Worm (Caenorhabditis elegans): Measurements from ENCODE around the gene prdx-3.

prdx-3 gene

ce11 chrIII:4381343-4381742 lies 25.9 kb upstream of the prdx-3 start, which contains the start of gene pals-27:
Gene pals-27, plus strand, starts transcription at chrIII:4381643.
- TF ChIP-seq nhr-10 (tag; optimal IDR thresholded peaks at IDR 0.05) (no peak), php-3 (GFP tag; IDR thresholded peaks at IDR 0.05) (no peak), ceh-32 (tag; optimal IDR thresholded peaks at IDR 0.05; ENCODE audit: poor library complexity) (no peak), mes-2 (tag; optimal IDR thresholded peaks at IDR 0.05; ENCODE audit: poor library complexity, severe bottlenecking) (no peak), nhr-28 (tag; optimal IDR thresholded peaks at IDR 0.05) (no peak), lin-38 (GFP tag; IDR thresholded peaks at IDR 0.05) (no peak), ZK546.5 (tag; optimal IDR thresholded peaks at IDR 0.05) (no peak)

DNA sequence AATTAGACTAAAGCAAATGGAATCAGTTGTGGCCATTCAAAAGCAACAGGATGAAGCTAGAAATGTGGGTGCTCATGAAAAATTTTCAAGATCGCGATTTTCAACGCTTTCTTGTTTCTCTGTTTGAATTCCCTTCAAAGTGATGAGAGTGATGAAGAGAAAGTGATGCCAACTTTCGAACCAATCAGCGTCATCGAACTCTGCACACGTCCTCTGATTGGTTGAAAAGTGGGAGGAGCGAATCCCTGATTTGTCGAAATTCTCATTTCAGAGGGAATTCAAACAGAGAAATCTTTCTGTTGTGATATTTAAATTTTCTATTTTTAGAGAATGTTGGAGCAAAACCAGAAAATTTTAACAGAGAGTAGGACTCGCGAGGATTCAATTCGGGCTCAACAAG lies 25.1 kb upstream of the prdx-3 start:
- TF ChIP-seq gei-8 (GFP tag; optimal IDR thresholded peaks at IDR 0.05) = no peak
- TF ChIP-seq aha-1 (tag) = peak; percentile 87
- no peak for TF ChIP-seq nhr-111 (GFP tag; optimal IDR thresholded peaks at IDR 0.05)
- no peak for TF ChIP-seq dmd-9 (GFP tag; IDR thresholded peaks at IDR 0.05)
- TF ChIP-seq tag-97 (GFP tag; IDR thresholded peaks at IDR 0.05) = no peak
- TF ChIP-seq hlh-11 (tag; optimal IDR thresholded peaks at IDR 0.05) = no peak

DNA sequence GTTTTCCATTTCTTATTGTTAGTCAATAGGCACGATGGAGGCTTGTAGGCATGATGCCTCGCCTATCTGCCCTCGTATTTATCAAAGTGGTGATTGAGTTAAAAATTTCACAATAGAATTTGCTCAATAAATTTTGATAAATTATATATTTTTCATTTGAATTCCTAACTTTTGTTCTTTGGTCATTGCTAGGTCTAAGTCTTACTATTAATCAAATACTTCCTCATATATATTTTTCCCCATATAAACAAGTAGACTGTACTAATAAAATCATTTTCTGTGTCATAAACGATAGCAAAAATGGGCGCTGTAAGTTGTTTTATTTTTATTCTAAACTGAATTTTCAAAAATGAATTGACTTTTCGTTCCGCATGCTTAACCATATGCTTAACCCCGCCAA lies 22.8 kb upstream of the prdx-3 start, which contains the start of gene pals-28:
TSS of gene pals-28 (plus strand) at position 301 of the 400 bp plus-strand sequence.
- no peak for TF ChIP-seq unc-62 (GFP tag; optimal IDR thresholded peaks at IDR 0.05 in 1 of 2)
- no peak for TF ChIP-seq unc-62 (tag; optimal IDR thresholded peaks at IDR 0.05)
- TF ChIP-seq D1046.2 (GFP tag; IDR thresholded peaks at IDR 0.05) = no peak
- no peak for TF ChIP-seq dmd-9 (GFP tag; IDR thresholded peaks at IDR 0.05)

DNA sequence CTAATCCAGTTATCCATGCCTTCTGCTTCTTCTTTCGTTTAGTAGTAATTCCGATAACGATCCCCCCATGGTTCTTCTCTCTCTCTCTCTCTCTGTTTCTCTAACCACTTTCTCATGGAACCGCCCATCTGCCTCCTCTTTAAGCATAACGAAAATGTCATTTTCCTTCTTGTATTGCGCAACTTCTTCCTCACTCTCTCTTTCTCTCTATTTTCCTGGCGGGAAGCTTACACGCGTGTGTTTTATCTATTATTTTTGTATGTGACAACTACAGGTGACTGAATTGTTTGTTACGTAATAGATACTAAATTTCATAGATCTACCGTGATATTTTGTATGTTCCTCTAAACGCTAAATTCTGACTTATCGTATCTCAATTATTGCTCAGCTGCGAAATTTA lies 16.8 kb upstream of the prdx-3 start:
- TF ChIP-seq T20F7.1 (GFP tag; optimal IDR thresholded peaks at IDR 0.05) (no peak), lin-38 (GFP tag; IDR thresholded peaks at IDR 0.05) (no peak), skn-1 (tag; optimal IDR thresholded peaks at IDR 0.05) (no peak), daf-19 (GFP tag; conservative IDR thresholded peaks at IDR 0.05) (no peak), R02D3.7 (tag; optimal IDR thresholded peaks at IDR 0.05) (no peak), madf-9 (GFP tag; conservative IDR thresholded peaks at IDR 0.05) (no peak), snpc-1.2 (GFP tag; IDR thresholded peaks at IDR 0.05) (no peak), nhr-48 (tag; optimal IDR thresholded peaks at IDR 0.05) (no peak), F26F4.8 (GFP tag; conservative IDR thresholded peaks at IDR 0.05) (no peak), tra-1 (GFP tag; IDR thresholded peaks at IDR 0.05) (no peak), dve-1 (tag; optimal IDR thresholded peaks at IDR 0.05; ENCODE audit: insufficient read depth) (no peak), ztf-7 (tag; optimal IDR thresholded peaks at IDR 0.05) (no peak)

- TF ChIP-seq hif-1 (tag; optimal IDR thresholded peaks at IDR 0.05) (no peak), ceh-28 (tag; optimal IDR thresholded peaks at IDR 0.05) (no peak), dmd-8 (GFP tag; IDR thresholded peaks at IDR 0.05) (no peak), snpc-4 (tag; optimal IDR thresholded peaks at IDR 0.05) (no peak), mxl-2 (GFP tag; conservative IDR thresholded peaks at IDR 0.05) (no peak), hlh-11 (tag; optimal IDR thresholded peaks at IDR 0.05) (no peak), lin-29 (GFP tag; IDR thresholded peaks at IDR 0.05) (no peak), attf-4 (tag; optimal IDR thresholded peaks at IDR 0.05) (no peak), fos-1 (tag; optimal IDR thresholded peaks at IDR 0.05) (no peak), nhr-25 (tag; optimal IDR thresholded peaks at IDR 0.05; ENCODE audit: borderline replicate concordance, insufficient read depth) (no peak), spr-1 (tag; optimal IDR thresholded peaks at IDR 0.05) (no peak)
Observed at ce11 chrIII:4391319-4391718, 15.9 kb upstream of the prdx-3 start.

Data from whole organism, L4 larva.